ENCODE assay signal across 1 fruit fly cellular context in genomic region chr3L:14190625-14191475, dm6.
A peak's percentile ranks its signal among the peaks of the same experiment; 100 is the strongest.
TF ChIP-seq lines count a peak whose summit lies in the region.

Gene nuf, plus strand, starts transcription at chr3L:14190870.

TF ChIP-seq in whole organism, embryonic, 481 proteins besides CTCF, POLR2A, EP300 and RAD21 (continued from another document and continues in another):
- TF ChIP-seq Hmx (GFP tag; optimal IDR thresholded peaks at IDR 0.05; lab: Kevin White, UChicago) (no peak), CG12744 (GFP tag; optimal IDR thresholded peaks at IDR 0.05; lab: Kevin White, UChicago) (no peak), Oaz (GFP tag; IDR thresholded peaks at IDR 0.05; lab: Robert Waterston, UW) (no peak), HmgD (GFP tag; optimal IDR thresholded peaks at IDR 0.05; lab: Kevin White, UChicago) (no peak), sqz (GFP tag; optimal IDR thresholded peaks at IDR 0.05; lab: Kevin White, UChicago) (peak; percentile 46), CG2678 (tag; optimal IDR thresholded peaks at IDR 0.05; lab: Kevin White, UChicago) (peak; percentile 38), HLH4C (GFP tag; IDR thresholded peaks at IDR 0.05; lab: Robert Waterston, UW; ENCODE audit: partially characterized antibody) (0 out of 3 replicates have a peak, but pooled peaks have one; percentile 52), cas (GFP tag; IDR thresholded peaks at IDR 0.05; lab: Robert Waterston, UW) (no peak), Sry-δ (GFP tag; optimal IDR thresholded peaks at IDR 0.05; lab: Kevin White, UChicago) (no peak), Vsx1 (GFP tag; optimal IDR thresholded peaks at IDR 0.05; lab: Kevin White, UChicago) (no peak), org-1 (GFP tag; optimal IDR thresholded peaks at IDR 0.05; lab: Kevin White, UChicago) (no peak), Gug (GFP tag; IDR thresholded peaks at IDR 0.05; lab: Robert Waterston, UW) (no peak), grau (tag; optimal IDR thresholded peaks at IDR 0.05; lab: Kevin White, UChicago) (peak; percentile 31), CG6683 (GFP tag; optimal IDR thresholded peaks at IDR 0.05; lab: Kevin White, UChicago) (peak; percentile 54), Dp (GFP tag; optimal IDR thresholded peaks at IDR 0.05; lab: Kevin White, UChicago) (peak; percentile 53), sug (tag; optimal IDR thresholded peaks at IDR 0.05; lab: Kevin White, UChicago) (peak; percentile 9), Asciz (GFP tag; optimal IDR thresholded peaks at IDR 0.05; lab: Kevin White, UChicago) (no peak), CG12299 (tag; optimal IDR thresholded peaks at IDR 0.05; lab: Kevin White, UChicago) (peak; percentile 16), lilli (GFP tag; optimal IDR thresholded peaks at IDR 0.05; lab: Kevin White, UChicago) (no peak), NK7.1 (GFP tag; optimal IDR thresholded peaks at IDR 0.05; lab: Kevin White, UChicago) (no peak), CG17186 (GFP tag; optimal IDR thresholded peaks at IDR 0.05; lab: Kevin White, UChicago) (no peak), CG13287 (GFP tag; IDR thresholded peaks at IDR 0.05; lab: Robert Waterston, UW; ENCODE audit: partially characterized antibody) (peak; percentile 35; the same call in 1 of the 2 replicates), wdn (GFP tag; IDR thresholded peaks at IDR 0.05; lab: Robert Waterston, UW) (no peak; the same call in 1 of the 2 replicates), Med (GFP tag; lab: Kevin White, UChicago) (peak; percentile 86), CG8924 (tag; optimal IDR thresholded peaks at IDR 0.05; lab: Kevin White, UChicago) (peak; percentile 64), HHEX (GFP tag; optimal IDR thresholded peaks at IDR 0.05; lab: Kevin White, UChicago) (peak; percentile 66), hkb (optimal IDR thresholded peaks at IDR 0.05; lab: Kevin White, UChicago) (no peak), hkb (GFP tag; IDR thresholded peaks at IDR 0.05; lab: Robert Waterston, UW) (peak; percentile 78), PHDP (tag; optimal IDR thresholded peaks at IDR 0.05; lab: Kevin White, UChicago) (peak; percentile 51), CG7987 (GFP tag; optimal IDR thresholded peaks at IDR 0.05; lab: Kevin White, UChicago) (peak; percentile 90), gt (GFP tag; IDR thresholded peaks at IDR 0.05; lab: Robert Waterston, UW) (no peak), CG4404 (GFP tag; IDR thresholded peaks at IDR 0.05; lab: Robert Waterston, UW) (no peak), CG11085 (GFP tag; IDR thresholded peaks at IDR 0.05; lab: Robert Waterston, UW) (peak; percentile 30; the same call in 1 of the 2 replicates), rib (GFP tag; IDR thresholded peaks at IDR 0.05; lab: Robert Waterston, UW) (peak; percentile 80), bowl (GFP tag; IDR thresholded peaks at IDR 0.05; lab: Robert Waterston, UW) (no peak; the same call in 1 of the 2 replicates), CG11456 (GFP tag; IDR thresholded peaks at IDR 0.05; lab: Robert Waterston, UW) (no peak), dati (GFP tag; IDR thresholded peaks at IDR 0.05; lab: Robert Waterston, UW) (no peak), ttk (GFP tag; IDR thresholded peaks at IDR 0.05; lab: Robert Waterston, UW) (peak; percentile 33; the same call in 1 of the 2 replicates), dmrt99B (tag; optimal IDR thresholded peaks at IDR 0.05; lab: Kevin White, UChicago) (peak; percentile 50), Hsf (GFP tag; optimal IDR thresholded peaks at IDR 0.05; lab: Kevin White, UChicago) (no peak), gem (tag; optimal IDR thresholded peaks at IDR 0.05; lab: Kevin White, UChicago) (no peak), ash1 (GFP tag; optimal IDR thresholded peaks at IDR 0.05; lab: Kevin White, UChicago) (peak; percentile 72), pzg (GFP tag; optimal IDR thresholded peaks at IDR 0.05; lab: Kevin White, UChicago) (peak; percentile 58), sna (GFP tag; IDR thresholded peaks at IDR 0.05; lab: Robert Waterston, UW; ENCODE audit: partially characterized antibody) (no peak), CG12155 (GFP tag; optimal IDR thresholded peaks at IDR 0.05; lab: Kevin White, UChicago) (no peak), Dip2 (GFP tag; IDR thresholded peaks at IDR 0.05; lab: Robert Waterston, UW) (no peak), sc (optimal IDR thresholded peaks at IDR 0.05; lab: Kevin White, UChicago) (no peak), sc (GFP tag; optimal IDR thresholded peaks at IDR 0.05; lab: Kevin White, UChicago) (no peak), CG6689 (GFP tag; IDR thresholded peaks at IDR 0.05; lab: Robert Waterston, UW) (no peak), Fer1 (GFP tag; optimal IDR thresholded peaks at IDR 0.05; lab: Kevin White, UChicago) (peak; percentile 80), Hr78 (GFP tag; optimal IDR thresholded peaks at IDR 0.05; lab: Kevin White, UChicago) (peak in 1 of 2 experiments; percentile 7), Oli (tag; optimal IDR thresholded peaks at IDR 0.05; lab: Kevin White, UChicago) (no peak), Sin3A (optimal IDR thresholded peaks at IDR 0.05; lab: Kevin White, UChicago) (no peak), cad (GFP tag; optimal IDR thresholded peaks at IDR 0.05; lab: Kevin White, UChicago) (no peak), CG32767 (GFP tag; IDR thresholded peaks at IDR 0.05; lab: Robert Waterston, UW) (no peak), zf30C (GFP tag; optimal IDR thresholded peaks at IDR 0.05; lab: Kevin White, UChicago) (no peak), kni (GFP tag; optimal IDR thresholded peaks at IDR 0.05; lab: Kevin White, UChicago) (peak; percentile 51), crp (GFP tag; optimal IDR thresholded peaks at IDR 0.05; lab: Kevin White, UChicago) (no peak), Myb (GFP tag; optimal IDR thresholded peaks at IDR 0.05; lab: Kevin White, UChicago) (no peak), CG11398 (GFP tag; optimal IDR thresholded peaks at IDR 0.05; lab: Kevin White, UChicago) (no peak), CG4617 (GFP tag; optimal IDR thresholded peaks at IDR 0.05; lab: Kevin White, UChicago; ENCODE audit: borderline replicate concordance) (no peak), CkIIα-i1 (GFP tag; IDR thresholded peaks at IDR 0.05; lab: Robert Waterston, UW) (no peak), tup (GFP tag; optimal IDR thresholded peaks at IDR 0.05; lab: Kevin White, UChicago) (no peak), Camta (GFP tag; optimal IDR thresholded peaks at IDR 0.05; lab: Kevin White, UChicago) (no peak), ase (GFP tag; IDR thresholded peaks at IDR 0.05; lab: Robert Waterston, UW) (no peak), CG17829 (tag; optimal IDR thresholded peaks at IDR 0.05; lab: Kevin White, UChicago) (peak; percentile 49), Kr (GFP tag; optimal IDR thresholded peaks at IDR 0.05; lab: Kevin White, UChicago) (peak; percentile 34), CG4282 (GFP tag; optimal IDR thresholded peaks at IDR 0.05; lab: Kevin White, UChicago) (no peak), vvl (GFP tag; IDR thresholded peaks at IDR 0.05; lab: Robert Waterston, UW) (peak; percentile 77), CG15269 (tag; optimal IDR thresholded peaks at IDR 0.05; lab: Kevin White, UChicago) (peak; percentile 43), CG4360 (GFP tag; IDR thresholded peaks at IDR 0.05; lab: Robert Waterston, UW) (peak; percentile 98), az2 (GFP tag; optimal IDR thresholded peaks at IDR 0.05; lab: Kevin White, UChicago) (no peak), lbe (GFP tag; optimal IDR thresholded peaks at IDR 0.05; lab: Kevin White, UChicago) (peak; percentile 51), CG6791 (GFP tag; IDR thresholded peaks at IDR 0.05; lab: Robert Waterston, UW; ENCODE audit: partially characterized antibody) (no peak; the same call in 2 of the 3 replicates), CrebB (tag; optimal IDR thresholded peaks at IDR 0.05; lab: Kevin White, UChicago) (peak; percentile 73), ewg (GFP tag; optimal IDR thresholded peaks at IDR 0.05; lab: Kevin White, UChicago) (peak; percentile 37), CG7271 (tag; optimal IDR thresholded peaks at IDR 0.05; lab: Kevin White, UChicago) (peak; percentile 29), slou (GFP tag; optimal IDR thresholded peaks at IDR 0.05; lab: Kevin White, UChicago) (no peak), lmd (GFP tag; IDR thresholded peaks at IDR 0.05; lab: Robert Waterston, UW) (no peak), CG10654 (GFP tag; optimal IDR thresholded peaks at IDR 0.05; lab: Kevin White, UChicago) (no peak), MESR4 (GFP tag; optimal IDR thresholded peaks at IDR 0.05; lab: Kevin White, UChicago) (peak; percentile 60), eyg (GFP tag; optimal IDR thresholded peaks at IDR 0.05; lab: Kevin White, UChicago) (no peak), CG13775 (GFP tag; optimal IDR thresholded peaks at IDR 0.05; lab: Kevin White, UChicago) (peak; percentile 38), btn (GFP tag; optimal IDR thresholded peaks at IDR 0.05; lab: Kevin White, UChicago) (no peak), CG17328 (GFP tag; IDR thresholded peaks at IDR 0.05; lab: Robert Waterston, UW) (peak; percentile 65), Antp (GFP tag; optimal IDR thresholded peaks at IDR 0.05; lab: Kevin White, UChicago) (no peak), CG16815 (GFP tag; optimal IDR thresholded peaks at IDR 0.05; lab: Kevin White, UChicago) (no peak), CG10462 (GFP tag; optimal IDR thresholded peaks at IDR 0.05; lab: Kevin White, UChicago) (no peak), CG2889 (GFP tag; IDR thresholded peaks at IDR 0.05; lab: Robert Waterston, UW) (no peak), CG1792 (GFP tag; optimal IDR thresholded peaks at IDR 0.05; lab: Kevin White, UChicago) (no peak), emc (GFP tag; optimal IDR thresholded peaks at IDR 0.05; lab: Kevin White, UChicago) (no peak), ci (GFP tag; IDR thresholded peaks at IDR 0.05; lab: Robert Waterston, UW) (peak; percentile 86), tap (tag; optimal IDR thresholded peaks at IDR 0.05; lab: Kevin White, UChicago) (no peak), CG31441 (GFP tag; IDR thresholded peaks at IDR 0.05; lab: Robert Waterston, UW) (peak; percentile 34; the same call in 1 of the 2 replicates), nerfin-2 (GFP tag; IDR thresholded peaks at IDR 0.05; lab: Robert Waterston, UW; ENCODE audit: partially characterized antibody) (no peak), CG42726 (GFP tag; IDR thresholded peaks at IDR 0.05; lab: Robert Waterston, UW; ENCODE audit: partially characterized antibody) (peak; percentile 71), unc-4 (GFP tag; IDR thresholded peaks at IDR 0.05; lab: Robert Waterston, UW; ENCODE audit: partially characterized antibody) (no peak), Lhr (GFP tag; optimal IDR thresholded peaks at IDR 0.05; lab: Kevin White, UChicago) (peak; percentile 72), ind (GFP tag; optimal IDR thresholded peaks at IDR 0.05; lab: Kevin White, UChicago) (no peak), slp2 (GFP tag; optimal IDR thresholded peaks at IDR 0.05; lab: Kevin White, UChicago) (peak; percentile 34), CG10209 (GFP tag; optimal IDR thresholded peaks at IDR 0.05; lab: Kevin White, UChicago) (peak; percentile 38), CG14014 (GFP tag; IDR thresholded peaks at IDR 0.05; lab: Robert Waterston, UW) (no peak), ham (GFP tag; IDR thresholded peaks at IDR 0.05; lab: Robert Waterston, UW) (no peak), tna (GFP tag; IDR thresholded peaks at IDR 0.05; lab: Robert Waterston, UW; ENCODE audit: partially characterized antibody) (peak; percentile 60; the same call in 1 of the 2 replicates), crol (GFP tag; IDR thresholded peaks at IDR 0.05; lab: Robert Waterston, UW) (no peak), otp (GFP tag; IDR thresholded peaks at IDR 0.05; lab: Robert Waterston, UW) (peak; percentile 56; the same call in 1 of the 3 replicates), amos (GFP tag; IDR thresholded peaks at IDR 0.05; lab: Robert Waterston, UW; ENCODE audit: partially characterized antibody) (no peak; the same call in 1 of the 2 replicates), Drgx (GFP tag; IDR thresholded peaks at IDR 0.05; lab: Robert Waterston, UW) (peak; percentile 18; the same call in 1 of the 2 replicates), peb (GFP tag; IDR thresholded peaks at IDR 0.05; lab: Robert Waterston, UW) (no peak), slbo (GFP tag; IDR thresholded peaks at IDR 0.05; lab: Robert Waterston, UW) (peak; percentile 42), Stat92E (GFP tag; optimal IDR thresholded peaks at IDR 0.05; lab: Kevin White, UChicago) (peak in 1 of 3 experiments; percentile 55), CG1647 (GFP tag; optimal IDR thresholded peaks at IDR 0.05; lab: Kevin White, UChicago) (no peak), CG1603 (tag; optimal IDR thresholded peaks at IDR 0.05; lab: Kevin White, UChicago) (peak; percentile 38), CG8359 (GFP tag; optimal IDR thresholded peaks at IDR 0.05; lab: Kevin White, UChicago; ENCODE audit: borderline replicate concordance) (no peak), Dad (GFP tag; optimal IDR thresholded peaks at IDR 0.05; lab: Kevin White, UChicago) (peak; percentile 7), NfI (GFP tag; optimal IDR thresholded peaks at IDR 0.05; lab: Kevin White, UChicago) (peak; percentile 34), Adf1 (GFP tag; IDR thresholded peaks at IDR 0.05; lab: Robert Waterston, UW) (peak; percentile 33; the same call in 1 of the 2 replicates), pnt (GFP tag; optimal IDR thresholded peaks at IDR 0.05; lab: Kevin White, UChicago) (no peak), tin (GFP tag; optimal IDR thresholded peaks at IDR 0.05; lab: Kevin White, UChicago) (no peak), br (optimal IDR thresholded peaks at IDR 0.05; lab: Kevin White, UChicago) (no peak), zen (tag; optimal IDR thresholded peaks at IDR 0.05; lab: Kevin White, UChicago) (no peak), pros (GFP tag; optimal IDR thresholded peaks at IDR 0.05; lab: Kevin White, UChicago) (peak; percentile 58), trem (tag; optimal IDR thresholded peaks at IDR 0.05; lab: Kevin White, UChicago) (peak; percentile 51), MBD-R2 (GFP tag; IDR thresholded peaks at IDR 0.05; lab: Robert Waterston, UW) (no peak), CG18262 (tag; optimal IDR thresholded peaks at IDR 0.05; lab: Kevin White, UChicago) (peak; percentile 38), ken (GFP tag; IDR thresholded peaks at IDR 0.05; lab: Robert Waterston, UW) (0 out of 3 replicates have a peak, but pooled peaks have one; percentile 32), dimm (GFP tag; IDR thresholded peaks at IDR 0.05; lab: Robert Waterston, UW) (no peak), Atf6 (GFP tag; IDR thresholded peaks at IDR 0.05; lab: Robert Waterston, UW) (peak; percentile 38; the same call in 1 of the 2 replicates), bcd (GFP tag; optimal IDR thresholded peaks at IDR 0.05; lab: Kevin White, UChicago) (peak; percentile 32), CG17568 (GFP tag; optimal IDR thresholded peaks at IDR 0.05; lab: Kevin White, UChicago) (peak; percentile 55), Pdp1 (GFP tag; optimal IDR thresholded peaks at IDR 0.05; lab: Kevin White, UChicago) (peak in 1 of 2 experiments; percentile 33), CG12769 (tag; optimal IDR thresholded peaks at IDR 0.05; lab: Kevin White, UChicago) (peak; percentile 24), Usf (GFP tag; optimal IDR thresholded peaks at IDR 0.05; lab: Kevin White, UChicago) (no peak)
